Fruit fly (Drosophila melanogaster) whole organism, embryonic: ENCODE data around the gene SerRS-m.

ENCODE experiments used
- Bgb ChIP-seq: fragments of 200-800 bp; sonication (Bioruptor generic); IDR thresholded peaks from 2 replicates; pipeline ENCODE4 v1.3.6; 2022; ENCODE audit warnings: missing biosample characterization, missing genetic modification characterization; ENCODE audit not compliant: partially characterized antibody
- CG10654 ChIP-seq: fragments of 200-800 bp; sonication (Bioruptor generic); optimal IDR thresholded peaks from 2 replicates; lab custom pipeline; 2016; ENCODE audit warnings: missing biosample characterization, missing genetic modification characterization
- CG11093 ChIP-seq: fragments of 200-800 bp; sonication (Bioruptor generic); IDR thresholded peaks from 3 replicates; pipeline ENCODE4 v1.3.6; 2022; ENCODE audit warnings: missing biosample characterization, missing genetic modification characterization
- CG11560 ChIP-seq: fragments of 200-800 bp; sonication (Bioruptor generic); IDR thresholded peaks from 3 replicates; pipeline ENCODE4 v1.3.6; 2022; ENCODE audit warnings: missing biosample characterization, missing genetic modification characterization
- CG1233 ChIP-seq: fragments of 200-800 bp; sonication (Bioruptor generic); optimal IDR thresholded peaks from 4 replicates; lab custom pipeline; 2018; ENCODE audit warnings: missing biosample characterization, mild to moderate bottlenecking, missing genetic modification characterization
- CG13894 ChIP-seq: fragments of 200-800 bp; sonication (Bioruptor generic); optimal IDR thresholded peaks from 3 replicates; lab custom pipeline; 2018; ENCODE audit warnings: missing biosample characterization, mild to moderate bottlenecking, missing genetic modification characterization, moderate library complexity
- CG15514 ChIP-seq: fragments of 200-800 bp; sonication (Bioruptor generic); optimal IDR thresholded peaks from 3 replicates; lab custom pipeline; 2017; ENCODE audit warnings: missing biosample characterization, missing genetic modification characterization, mild to moderate bottlenecking, moderate library complexity, missing genetic modification reagents
- CG1603 ChIP-seq: fragments of 200-800 bp; sonication (Bioruptor generic); optimal IDR thresholded peaks from 2 replicates; lab custom pipeline; 2019; ENCODE audit warnings: missing biosample characterization, mild to moderate bottlenecking, missing genetic modification characterization, moderate library complexity
- CG17612 ChIP-seq: fragments of 200-800 bp; sonication (Bioruptor generic); IDR thresholded peaks from 2 replicates; pipeline ENCODE4 v1.3.6; 2022; ENCODE audit warnings: missing biosample characterization, missing genetic modification characterization
- CG30403 ChIP-seq: fragments of 200-800 bp; sonication (Bioruptor generic); optimal IDR thresholded peaks from 3 replicates; lab custom pipeline; 2016; ENCODE audit warnings: missing biosample characterization, missing genetic modification characterization
- CG3065 ChIP-seq: fragments of 200-800 bp; sonication (Bioruptor generic); optimal IDR thresholded peaks from 2 replicates; lab custom pipeline; 2016; ENCODE audit warnings: missing biosample characterization, missing genetic modification characterization
- CG32532 ChIP-seq: fragments of 200-800 bp; sonication (Bioruptor generic); IDR thresholded peaks from 2 replicates; pipeline ENCODE4 v1.3.6; 2022; ENCODE audit warnings: missing biosample characterization, missing genetic modification characterization
- CG33213 ChIP-seq: fragments of 200-800 bp; sonication (Bioruptor generic); optimal IDR thresholded peaks from 3 replicates; lab custom pipeline; 2016; ENCODE audit warnings: missing biosample characterization, missing genetic modification characterization
- CG6175 ChIP-seq: fragments of 200-800 bp; sonication (Bioruptor generic); IDR thresholded peaks from 3 replicates; pipeline ENCODE4 v1.3.6; 2022; ENCODE audit warnings: missing biosample characterization, missing genetic modification characterization
- CG6272 ChIP-seq: fragments of 200-800 bp; sonication (Bioruptor generic); IDR thresholded peaks from 2 replicates; pipeline ENCODE4 v1.3.6; 2022; ENCODE audit warnings: missing biosample characterization, missing genetic modification characterization
- CG8281 ChIP-seq: fragments of 200-800 bp; sonication (Bioruptor generic); optimal IDR thresholded peaks from 2 replicates; lab custom pipeline; 2018; ENCODE audit warnings: missing biosample characterization, mild to moderate bottlenecking, missing genetic modification characterization, moderate library complexity
- CG8359 ChIP-seq: fragments of 200-800 bp; sonication (Bioruptor generic); optimal IDR thresholded peaks from 2 replicates; lab custom pipeline; 2017; ENCODE audit warnings: missing biosample characterization, mild to moderate bottlenecking, missing genetic modification characterization, borderline replicate concordance
- CG9797 ChIP-seq: fragments of 200-800 bp; sonication (Bioruptor generic); optimal IDR thresholded peaks from 3 replicates; lab custom pipeline; 2018; ENCODE audit warnings: missing biosample characterization, mild to moderate bottlenecking, missing genetic modification characterization
- CG9932 ChIP-seq: fragments of 200-800 bp; sonication (Bioruptor generic); IDR thresholded peaks from 2 replicates; pipeline ENCODE4 v1.3.6; 2022; ENCODE audit warnings: missing biosample characterization, missing genetic modification characterization
- CrebB ChIP-seq: fragments of 200-800 bp; sonication (Bioruptor generic); optimal IDR thresholded peaks from 3 replicates; lab custom pipeline; 2018; ENCODE audit warnings: missing biosample characterization, mild to moderate bottlenecking, missing genetic modification characterization
- Deaf1 ChIP-seq: fragments of 200-800 bp; optimal IDR thresholded peaks from 3 replicates; lab custom pipeline; 2019; ENCODE audit warnings: missing biosample characterization, mild to moderate bottlenecking, missing genetic modification characterization, moderate library complexity
- E2f1 ChIP-seq: fragments of 200-800 bp; sonication (Bioruptor generic); IDR thresholded peaks from 2 replicates; pipeline ENCODE4 v1.3.6; 2022; ENCODE audit warnings: missing biosample characterization, missing genetic modification characterization
- Gug ChIP-seq: fragments of 200-800 bp; sonication (Bioruptor generic); IDR thresholded peaks from 4 replicates; pipeline ENCODE4 v1.3.6; 2022; ENCODE audit warnings: missing biosample characterization, missing genetic modification characterization
- Jarid2 ChIP-seq: fragments of 200-800 bp; sonication (Bioruptor generic); optimal IDR thresholded peaks from 3 replicates; lab custom pipeline; 2017; ENCODE audit warnings: mild to moderate bottlenecking, missing biosample characterization, missing genetic modification reagents, missing genetic modification characterization
- MBD-R2 ChIP-seq: fragments of 200-800 bp; sonication (Bioruptor generic); IDR thresholded peaks from 2 replicates; pipeline ENCODE4 v1.3.6; 2022; ENCODE audit warnings: missing biosample characterization, missing genetic modification characterization
- Pdp1 ChIP-seq, 2 experiments: fragments of 200-800 bp; sonication (Bioruptor generic); optimal IDR thresholded peaks; 3 replicates each; lab custom pipeline; 2016; ENCODE audit warnings: missing biosample characterization in 2 of 2, missing genetic modification characterization in 2 of 2, mild to moderate bottlenecking in 1 of 2, moderate library complexity in 1 of 2
- Scr ChIP-seq: fragments of 200-800 bp; sonication (Bioruptor generic); IDR thresholded peaks from 2 replicates; pipeline ENCODE4 v1.3.6; 2022; ENCODE audit warnings: missing biosample characterization, missing genetic modification characterization; ENCODE audit not compliant: partially characterized antibody
- bbx ChIP-seq: fragments of 200-800 bp; sonication (Bioruptor generic); IDR thresholded peaks from 2 replicates; pipeline ENCODE4 v1.3.6; 2022; ENCODE audit warnings: missing biosample characterization, missing genetic modification characterization; ENCODE audit not compliant: partially characterized antibody
- bsh ChIP-seq, 2 experiments: fragments of 200-800 bp; sonication (Bioruptor generic); optimal IDR thresholded peaks; 2 replicates each; lab custom pipeline; 2017 to 2018; ENCODE audit warnings: mild to moderate bottlenecking in 2 of 2, missing biosample characterization in 2 of 2, missing genetic modification characterization in 2 of 2, moderate library complexity in 1 of 2
- chinmo ChIP-seq: fragments of 200-800 bp; sonication (Bioruptor generic); IDR thresholded peaks from 4 replicates; pipeline ENCODE4 v1.3.6; 2022; ENCODE audit warnings: missing biosample characterization, missing genetic modification characterization; ENCODE audit not compliant: partially characterized antibody
- dati ChIP-seq: fragments of 200-800 bp; sonication (Bioruptor generic); IDR thresholded peaks from 2 replicates; pipeline ENCODE4 v1.3.6; 2022; ENCODE audit warnings: missing biosample characterization, missing genetic modification characterization
- gt ChIP-seq: fragments of 200-800 bp; sonication (Bioruptor generic); IDR thresholded peaks from 2 replicates; pipeline ENCODE4 v1.3.6; 2022; ENCODE audit warnings: missing biosample characterization, missing genetic modification characterization
- ham ChIP-seq: fragments of 200-800 bp; sonication (Bioruptor generic); IDR thresholded peaks from 2 replicates; pipeline ENCODE4 v1.3.6; 2022; ENCODE audit warnings: missing biosample characterization, missing genetic modification characterization
- inv ChIP-seq: fragments of 200-800 bp; sonication (Bioruptor generic); IDR thresholded peaks from 2 replicates; pipeline ENCODE4 v1.3.6; 2022; ENCODE audit warnings: missing biosample characterization, missing genetic modification characterization; ENCODE audit not compliant: partially characterized antibody
- kay ChIP-seq: fragments of 200-800 bp; sonication (Bioruptor generic); optimal IDR thresholded peaks from 2 replicates; lab custom pipeline; 2016; ENCODE audit warnings: missing biosample characterization, missing genetic modification characterization
- ken ChIP-seq: fragments of 200-800 bp; sonication (Bioruptor generic); IDR thresholded peaks from 3 replicates; pipeline ENCODE4 v1.3.6; 2022; ENCODE audit warnings: missing biosample characterization, missing genetic modification characterization
- lilli ChIP-seq: fragments of 200-800 bp; sonication (Bioruptor generic); optimal IDR thresholded peaks from 3 replicates; lab custom pipeline; 2016; ENCODE audit warnings: missing biosample characterization, missing genetic modification characterization
- mirr ChIP-seq: fragments of 200-800 bp; sonication (Bioruptor generic); optimal IDR thresholded peaks from 3 replicates; lab custom pipeline; 2018; ENCODE audit warnings: missing biosample characterization, mild to moderate bottlenecking, missing genetic modification characterization
- otp ChIP-seq: fragments of 200-800 bp; sonication (Bioruptor generic); IDR thresholded peaks from 3 replicates; pipeline ENCODE4, ENCODE4 v1.3.6; 2022; ENCODE audit warnings: missing biosample characterization, missing genetic modification characterization
- p53 ChIP-seq: fragments of 200-800 bp; sonication (Bioruptor generic); optimal IDR thresholded peaks from 2 replicates; lab custom pipeline; 2016; ENCODE audit warnings: missing biosample characterization, missing genetic modification characterization
- repo ChIP-seq: fragments of 200-800 bp; sonication (Bioruptor generic); optimal IDR thresholded peaks from 2 replicates; lab custom pipeline; 2016; ENCODE audit warnings: missing biosample characterization, missing genetic modification characterization
- row ChIP-seq: fragments of 200-800 bp; sonication (Bioruptor generic); IDR thresholded peaks from 3 replicates; pipeline ENCODE4 v1.3.6; 2022; ENCODE audit warnings: missing biosample characterization, missing genetic modification characterization
- sens ChIP-seq: fragments of 200-800 bp; sonication (Bioruptor generic); peaks from one replicate; lab custom pipeline; 2016; ENCODE audit warnings: missing biosample characterization, missing genetic modification characterization
- so ChIP-seq: fragments of 200-800 bp; sonication (Bioruptor generic); IDR thresholded peaks from 3 replicates; pipeline ENCODE4 v1.3.6; 2022; ENCODE audit warnings: missing biosample characterization, missing genetic modification characterization
- trh ChIP-seq: fragments of 200-800 bp; sonication (Bioruptor generic); optimal IDR thresholded peaks from 2 replicates; lab custom pipeline; 2016; ENCODE audit warnings: missing biosample characterization, missing genetic modification characterization
- zf30C ChIP-seq: fragments of 200-800 bp; sonication (Bioruptor generic); optimal IDR thresholded peaks from 3 replicates; lab custom pipeline; 2018; ENCODE audit warnings: missing biosample characterization, mild to moderate bottlenecking, missing genetic modification characterization

Gene SerRS-m

dm6 chr3R:15293005-15293877 lies 47.2 kb upstream of the SerRS-m start (continued):
- no peak for TF ChIP-seq zf30C

DNA sequence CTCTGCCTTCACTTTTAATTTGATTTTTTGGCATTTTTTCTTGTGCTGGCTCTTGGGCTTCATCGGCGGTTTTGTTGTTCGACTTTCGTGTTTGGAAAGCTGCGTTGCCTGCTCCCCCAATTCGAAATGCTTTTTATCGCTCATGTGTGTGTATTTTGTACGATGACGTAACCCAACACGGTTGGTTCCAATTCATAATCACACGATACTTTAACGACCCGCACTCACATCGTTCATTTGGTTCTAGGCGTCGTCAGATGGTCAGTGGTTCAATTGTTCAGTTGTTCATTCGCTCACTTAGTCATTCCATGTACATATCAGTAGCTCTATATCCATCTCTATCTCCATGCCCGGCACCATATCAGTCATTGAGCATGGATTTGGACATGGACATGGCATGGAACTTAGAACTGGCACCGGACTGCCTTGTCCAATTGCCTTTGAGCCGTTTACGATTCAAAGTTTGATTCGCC lies 46.6 kb upstream of the SerRS-m start:
- TF ChIP-seq CG8281 (tag; lab: Kevin White, UChicago), result peak; percentile 100
- TF ChIP-seq MBD-R2 (GFP tag; lab: Robert Waterston, UW), result no peak
- peak; percentile 3; the same call in 1 of the 3 replicates for TF ChIP-seq row (GFP tag; lab: Robert Waterston, UW)
- TF ChIP-seq so (GFP tag; lab: Robert Waterston, UW), result 0 out of 3 replicates have a peak, but pooled peaks have one; percentile 28
- peak; percentile 37 for TF ChIP-seq sens
- TF ChIP-seq CG17612, result no peak
- TF ChIP-seq CG11093 (GFP tag; lab: Robert Waterston, UW), result no peak
- no peak for TF ChIP-seq kay (GFP tag; lab: Kevin White, UChicago)
- peak; percentile 24; the same call in 1 of the 2 replicates for TF ChIP-seq bbx (GFP tag; lab: Robert Waterston, UW)
- TF ChIP-seq dati, result no peak
- no peak for TF ChIP-seq otp (GFP tag; lab: Robert Waterston, UW)
- no peak for TF ChIP-seq CG3065 (GFP tag; lab: Kevin White, UChicago)
- TF ChIP-seq lilli, result no peak
- TF ChIP-seq gt (GFP tag; lab: Robert Waterston, UW), result no peak
- peak; percentile 73 for TF ChIP-seq CG15514 (GFP tag; lab: Kevin White, UChicago)
- TF ChIP-seq inv (GFP tag; lab: Robert Waterston, UW), result no peak
- no peak for TF ChIP-seq CG9932
- TF ChIP-seq CG1233 (GFP tag; lab: Kevin White, UChicago), result no peak
- TF ChIP-seq chinmo, result 0 out of 4 replicates have a peak, but pooled peaks have one; percentile 4
- TF ChIP-seq CG32532, result no peak
- TF ChIP-seq trh, result no peak
- TF ChIP-seq bsh (GFP tag; optimal IDR thresholded peaks at IDR 0.05; lab: Kevin White, UChicago), result no peak
- no peak for TF ChIP-seq Deaf1 (tag; lab: Kevin White, UChicago)
- peak; percentile 59 for TF ChIP-seq mirr (GFP tag; lab: Kevin White, UChicago)
- TF ChIP-seq CG9797, result no peak
- no peak for TF ChIP-seq Jarid2 (GFP tag; lab: Kevin White, UChicago)
- TF ChIP-seq CG6272 (GFP tag; lab: Robert Waterston, UW), result no peak
- no peak for TF ChIP-seq p53
- no peak for TF ChIP-seq Bgb (GFP tag; lab: Robert Waterston, UW)
- peak in 1 of 2 experiments; percentile 88 for TF ChIP-seq Pdp1 (GFP tag; optimal IDR thresholded peaks at IDR 0.05; lab: Kevin White, UChicago)
- TF ChIP-seq CG10654, result no peak
- no peak for TF ChIP-seq CG1603 (tag; lab: Kevin White, UChicago)
- no peak for TF ChIP-seq CG6175
- TF ChIP-seq CG33213 (GFP tag; lab: Kevin White, UChicago), result no peak
- TF ChIP-seq CG13894, result peak; percentile 37
- peak; percentile 15 for TF ChIP-seq CG30403 (GFP tag; lab: Kevin White, UChicago)
- TF ChIP-seq CG11560 (tag; lab: Robert Waterston, UW), result no peak
- no peak for TF ChIP-seq E2f1 (GFP tag; lab: Robert Waterston, UW)
- TF ChIP-seq CrebB (tag; lab: Kevin White, UChicago), result no peak
- 0 out of 3 replicates have a peak, but pooled peaks have one; percentile 12 for TF ChIP-seq ken (GFP tag; lab: Robert Waterston, UW)
- TF ChIP-seq Scr, result no peak
- no peak for TF ChIP-seq repo (GFP tag; lab: Kevin White, UChicago)
- TF ChIP-seq ham (GFP tag; lab: Robert Waterston, UW), result no peak
- no peak for TF ChIP-seq Gug (GFP tag; lab: Robert Waterston, UW)
- TF ChIP-seq CG8359 (GFP tag; lab: Kevin White, UChicago), result no peak
